Fruit fly (Drosophila melanogaster) whole organism, embryonic: ENCODE measurements around the gene CG2839.

Experiments used
- CG15696 ChIP-seq: fragments of 200-800 bp; sonication (Bioruptor generic); optimal IDR thresholded peaks from 2 replicates; lab custom pipeline; 2019; ENCODE audit warnings: missing biosample characterization, mild to moderate bottlenecking, missing genetic modification characterization, moderate library complexity
- CG1792 ChIP-seq: fragments of 200-800 bp; sonication (Bioruptor generic); optimal IDR thresholded peaks from 2 replicates; lab custom pipeline; 2016; ENCODE audit warnings: missing biosample characterization, missing genetic modification characterization
- CTCF ChIP-seq: fragments of 200-800 bp; sonication (Bioruptor generic); optimal IDR thresholded peaks from 2 replicates; lab custom pipeline; 2017; ENCODE audit warnings: missing biosample characterization, mild to moderate bottlenecking, missing genetic modification characterization, moderate library complexity
- Dll ChIP-seq: fragments of 200-800 bp; sonication (Bioruptor generic); IDR thresholded peaks from 4 replicates; pipeline ENCODE4 v1.3.6; 2022; ENCODE audit warnings: missing biosample characterization, missing genetic modification characterization; ENCODE audit not compliant: partially characterized antibody
- ERR ChIP-seq: fragments of 200-800 bp; sonication (Bioruptor generic); optimal IDR thresholded peaks from 2 replicates; lab custom pipeline; 2016; ENCODE audit warnings: missing biosample characterization, missing genetic modification characterization
- NK7.1 ChIP-seq: fragments of 200-800 bp; sonication (Bioruptor generic); optimal IDR thresholded peaks from 3 replicates; lab custom pipeline; 2016; ENCODE audit warnings: missing biosample characterization, missing genetic modification characterization

dm6 chr2L:577186-577585 is 48.3 kb upstream of the CG2839 start, which contains the start of gene Pph13:
- TF ChIP-seq CG15696 (no peak), CG1792 (GFP tag; lab: Kevin White, UChicago) (no peak), Dll (GFP tag; lab: Robert Waterston, UW) (no peak), NK7.1 (GFP tag; lab: Kevin White, UChicago) (no peak), ERR (GFP tag; lab: Kevin White, UChicago) (no peak), CTCF (GFP tag; lab: Kevin White, UChicago) (no peak)
